Worm (Caenorhabditis elegans) whole organism, L4/young adult: ENCODE measurements around the gene C24H10.3.

Source experiments
- W03F9.2 ChIP-seq: fragments of 150-350 bp; optimal IDR thresholded peaks from 2 replicates; lab custom pipeline; 2014; ENCODE audit warnings: missing biosample characterization, missing genetic modification characterization
- dao-5 ChIP-seq: sonication (generic microtip); optimal IDR thresholded peaks from 2 replicates; lab custom pipeline; 2016; ENCODE audit warnings: missing genotype, missing genetic modification characterization, moderate library complexity, missing compliant biosample characterization

DNA sequence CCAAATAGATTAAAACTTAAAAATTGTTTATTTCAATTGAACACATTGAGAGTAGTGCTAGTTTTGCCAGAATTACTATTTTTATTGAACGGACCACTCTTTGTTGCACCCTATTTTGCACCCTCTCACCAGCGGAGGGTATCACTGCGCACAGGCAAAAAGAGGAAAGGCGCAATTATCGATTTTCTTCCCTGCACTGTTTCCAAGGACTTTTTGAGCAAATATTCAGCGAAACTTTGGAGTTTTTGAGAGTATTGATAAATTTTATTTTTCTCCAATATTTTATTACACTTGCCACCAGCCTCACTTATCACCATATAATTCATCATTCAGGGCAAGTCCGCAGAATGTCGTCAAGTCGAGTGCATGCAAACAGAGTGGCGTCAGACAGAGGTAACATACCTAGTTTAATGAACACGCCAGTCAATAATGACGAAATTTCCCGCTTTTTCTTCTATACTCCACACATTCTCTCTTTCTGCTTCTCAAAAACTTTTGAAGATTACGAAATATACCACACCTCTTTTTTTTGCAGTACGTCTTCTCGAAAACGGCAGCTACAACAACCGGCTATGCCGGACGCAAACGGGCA, 42.7 kb upstream of the C24H10.3 start:
- TF ChIP-seq dao-5 (no peak), W03F9.2 (peak; percentile 13)
